Worm (Caenorhabditis elegans) whole organism, early embryonic: ENCODE results near the gene pgl-2.

ENCODE experiments used
- ama-1 ChIP-seq: fragments of 150-350 bp; optimal IDR thresholded peaks from 2 replicates; lab custom pipeline; 2014
- ceh-13 ChIP-seq: fragments of 200-800 bp; sonication (Bioruptor generic); optimal IDR thresholded peaks from 2 replicates; lab custom pipeline; 2018; ENCODE audit warnings: mild to moderate bottlenecking, missing genetic modification characterization, missing compliant biosample characterization
- ets-7 ChIP-seq: sonication (generic microtip); optimal IDR thresholded peaks from 2 replicates; lab custom pipeline; 2016; ENCODE audit warnings: missing genotype, missing genetic modification characterization, missing compliant biosample characterization
- flt-1 ChIP-seq: fragments of 200-800 bp; sonication (Bioruptor generic); IDR thresholded peaks from 2 replicates; pipeline ENCODE4 v1.3.6; 2022; ENCODE audit warnings: missing genetic modification characterization, missing compliant biosample characterization

DNA sequence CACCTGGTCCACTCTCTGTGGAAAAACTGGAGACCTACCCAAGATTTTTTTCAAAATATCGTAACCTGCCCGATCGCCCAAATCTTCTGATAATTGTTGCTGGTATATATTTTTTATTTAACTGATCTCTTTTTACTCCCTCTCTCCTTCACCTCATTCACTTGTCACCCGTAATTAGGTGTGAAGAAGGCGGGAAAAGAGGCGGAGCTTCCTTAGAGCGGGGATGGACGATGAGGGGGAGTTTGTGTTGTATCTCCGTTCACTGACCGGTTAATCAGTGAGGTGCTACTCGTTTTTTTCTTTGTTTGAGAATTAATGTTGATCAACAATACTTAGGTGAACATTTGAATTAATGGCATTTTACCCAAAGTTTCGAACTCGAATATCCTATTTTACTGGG lies 52.8 kb downstream of the pgl-2 start, which contains the start of gene ceh-16:
- TF ChIP-seq ceh-13 (GFP tag; lab: Kevin White, UChicago) (no peak), ama-1 (lab: Kevin White, UChicago) (no peak), flt-1 (GFP tag; lab: Robert Waterston, UW) (no peak), ets-7 (tag; lab: Kevin White, UChicago) (no peak)
